Fruit fly (Drosophila melanogaster): ENCODE results near the gene CG8001.

Gene CG8001

dm6 chr3L:1774713-1775648 is 19.0 kb downstream of the CG8001 start, which contains the start of the genes CG13933 and PolD2 (continued):
- TF ChIP-seq CG16779 (GFP tag; IDR thresholded peaks at IDR 0.05) (peak; percentile 81), croc (GFP tag; conservative IDR thresholded peaks at IDR 0.05) (peak; percentile 96), rib (GFP tag; IDR thresholded peaks at IDR 0.05) (peak; percentile 85), CG4328 (GFP tag; optimal IDR thresholded peaks at IDR 0.05) (peak; percentile 20), sim (GFP tag; IDR thresholded peaks at IDR 0.05) (peak; percentile 65; the same call in 1 of the 2 replicates), CG10959 (GFP tag; IDR thresholded peaks at IDR 0.05) (peak; percentile 93), CG12942 (GFP tag; optimal IDR thresholded peaks at IDR 0.05) (peak; percentile 96), YL-1 (GFP tag; optimal IDR thresholded peaks at IDR 0.05) (peak; percentile 86), odd (GFP tag; optimal IDR thresholded peaks at IDR 0.05) (no peak), CG3995 (GFP tag; optimal IDR thresholded peaks at IDR 0.05) (no peak), ash1 (GFP tag; optimal IDR thresholded peaks at IDR 0.05) (no peak), CG8944 (GFP tag; optimal IDR thresholded peaks at IDR 0.05) (peak; percentile 79), Hand (GFP tag; optimal IDR thresholded peaks at IDR 0.05) (peak; percentile 97), CG17186 (GFP tag; optimal IDR thresholded peaks at IDR 0.05) (peak; percentile 55), gcm2 (GFP tag; optimal IDR thresholded peaks at IDR 0.05) (peak; percentile 65), Xbp1 (GFP tag; optimal IDR thresholded peaks at IDR 0.05) (peak; percentile 98), tna (GFP tag; IDR thresholded peaks at IDR 0.05; ENCODE audit: partially characterized antibody) (peak; percentile 90), ewg (GFP tag; optimal IDR thresholded peaks at IDR 0.05) (peak; percentile 93), CG12659 (GFP tag; optimal IDR thresholded peaks at IDR 0.05) (peak; percentile 98), GATAe (GFP tag; conservative IDR thresholded peaks at IDR 0.05) (peak; percentile 90), H15 (GFP tag; IDR thresholded peaks at IDR 0.05) (peak; percentile 96), Ssrp (tag; optimal IDR thresholded peaks at IDR 0.05) (peak; percentile 98), Kr (GFP tag; optimal IDR thresholded peaks at IDR 0.05) (no peak), bcd (GFP tag; optimal IDR thresholded peaks at IDR 0.05) (peak; percentile 94), sens (GFP tag) (peak; percentile 94), PHDP (tag; optimal IDR thresholded peaks at IDR 0.05) (peak; percentile 99), CG3847 (GFP tag; IDR thresholded peaks at IDR 0.05) (peak; percentile 98), dan (GFP tag; IDR thresholded peaks at IDR 0.05) (peak; percentile 94), Oli (tag; optimal IDR thresholded peaks at IDR 0.05) (peak; percentile 99), B-H2 (GFP tag; optimal IDR thresholded peaks at IDR 0.05) (no peak), CG7987 (GFP tag; optimal IDR thresholded peaks at IDR 0.05) (peak; percentile 46), CG12299 (tag; optimal IDR thresholded peaks at IDR 0.05) (peak; percentile 95), CG11723 (GFP tag; optimal IDR thresholded peaks at IDR 0.05) (no peak), nom (GFP tag; optimal IDR thresholded peaks at IDR 0.05) (no peak), CG8281 (tag; optimal IDR thresholded peaks at IDR 0.05) (no peak), CG14667 (GFP tag; IDR thresholded peaks at IDR 0.05) (peak; percentile 91), pan (optimal IDR thresholded peaks at IDR 0.05) (no peak), pan (GFP tag; optimal IDR thresholded peaks at IDR 0.05 in 1 of 2, IDR thresholded peaks at IDR 0.05 in 1 of 2) (peak in 1 of 2 experiments; percentile 96), CG32772 (GFP tag; IDR thresholded peaks at IDR 0.05) (peak; percentile 98), BtbVII (GFP tag; optimal IDR thresholded peaks at IDR 0.05) (no peak), Drgx (GFP tag; IDR thresholded peaks at IDR 0.05) (peak; percentile 96), Hr39 (optimal IDR thresholded peaks at IDR 0.05) (no peak), CG18619 (GFP tag; optimal IDR thresholded peaks at IDR 0.05) (peak; percentile 97), corto (GFP tag; optimal IDR thresholded peaks at IDR 0.05) (no peak), caup (GFP tag; optimal IDR thresholded peaks at IDR 0.05; ENCODE audit: severe bottlenecking) (peak; percentile 95), Lhr (GFP tag; optimal IDR thresholded peaks at IDR 0.05) (no peak), en (GFP tag; optimal IDR thresholded peaks at IDR 0.05) (peak; percentile 26), Mrtf (GFP tag; IDR thresholded peaks at IDR 0.05) (peak; percentile 84), CG8089 (GFP tag; optimal IDR thresholded peaks at IDR 0.05) (peak; percentile 68)
